Worm (Caenorhabditis elegans): ENCODE results near the gene crls-1.

DNA sequence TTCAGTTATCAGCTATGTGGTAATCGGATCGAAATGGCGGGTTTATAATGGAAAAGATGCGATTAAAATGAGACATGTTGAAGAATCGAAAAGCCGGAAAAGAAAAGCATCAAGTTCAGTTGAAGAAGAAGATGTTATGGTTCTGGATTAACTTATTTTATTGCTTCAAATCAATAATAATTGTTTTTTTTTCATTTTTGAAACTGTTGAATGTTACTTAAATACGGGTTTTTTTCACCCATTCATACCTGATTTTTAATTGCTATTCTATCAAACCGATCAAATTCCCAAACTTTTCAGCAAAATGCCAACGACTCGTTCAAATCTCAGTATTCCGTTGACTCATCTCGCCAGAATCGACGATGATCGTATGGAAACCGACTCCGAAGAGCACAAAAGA lies 49.8 kb downstream of the crls-1 start, which contains the start of gene exos-4.2:
- TF ChIP-seq ztf-23 (GFP tag; IDR thresholded peaks at IDR 0.05), result no peak
- TF ChIP-seq tab-1 (GFP tag; IDR thresholded peaks at IDR 0.05), result no peak
- TF ChIP-seq ref-1 (GFP tag; conservative IDR thresholded peaks at IDR 0.05), result no peak
